Worm (Caenorhabditis elegans): ENCODE results near the gene F17C8.3.

Gene F17C8.3

DNA sequence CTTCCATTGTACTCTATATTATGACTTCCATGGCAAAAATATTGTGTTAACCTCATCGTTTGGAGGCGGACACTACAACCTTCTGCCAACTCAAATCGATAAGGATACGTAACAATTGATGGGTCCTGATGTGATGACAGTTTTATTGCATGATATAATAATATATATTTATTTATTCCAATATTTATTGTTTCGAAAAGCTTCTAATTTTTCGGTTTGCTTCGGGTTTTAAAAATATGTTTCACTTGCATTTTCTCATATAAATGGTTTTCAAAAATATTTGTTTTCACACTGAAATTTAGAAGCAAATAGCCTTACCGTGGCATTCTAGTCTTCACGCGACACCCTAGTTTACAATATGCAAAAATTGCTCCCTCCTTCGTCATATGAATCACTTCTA is 25.1 kb upstream of the F17C8.3 start, which contains the start of gene T04A8.13:
T04A8.13 (plus strand) TSS at position 301 of the 400 bp plus-strand sequence.
- TF ChIP-seq aly-2 (tag; optimal IDR thresholded peaks at IDR 0.05) (no peak), nhr-129 (tag; optimal IDR thresholded peaks at IDR 0.05) (no peak), R02D3.7 (tag; optimal IDR thresholded peaks at IDR 0.05) (no peak), Y55F3AM.14 (GFP tag; optimal IDR thresholded peaks at IDR 0.05) (no peak), elt-3 (tag; optimal IDR thresholded peaks at IDR 0.05) (no peak), ztf-1 (GFP tag; conservative IDR thresholded peaks at IDR 0.05) (no peak), nhr-12 (tag; optimal IDR thresholded peaks at IDR 0.05) (no peak), ama-1 (optimal IDR thresholded peaks at IDR 0.05) (no peak), nhr-25 (tag; optimal IDR thresholded peaks at IDR 0.05) (no peak), egl-27 (tag; optimal IDR thresholded peaks at IDR 0.05) (no peak), ZK546.5 (tag; optimal IDR thresholded peaks at IDR 0.05) (no peak), sma-3 (GFP tag; optimal IDR thresholded peaks at IDR 0.05) (no peak), nhr-21 (tag; optimal IDR thresholded peaks at IDR 0.05) (no peak), skn-1 (tag; optimal IDR thresholded peaks at IDR 0.05) (no peak), blmp-1 (tag; optimal IDR thresholded peaks at IDR 0.05; ENCODE audit: insufficient read depth) (no peak), zag-1 (tag; optimal IDR thresholded peaks at IDR 0.05) (no peak), unc-39 (tag; optimal IDR thresholded peaks at IDR 0.05) (no peak)

DNA sequence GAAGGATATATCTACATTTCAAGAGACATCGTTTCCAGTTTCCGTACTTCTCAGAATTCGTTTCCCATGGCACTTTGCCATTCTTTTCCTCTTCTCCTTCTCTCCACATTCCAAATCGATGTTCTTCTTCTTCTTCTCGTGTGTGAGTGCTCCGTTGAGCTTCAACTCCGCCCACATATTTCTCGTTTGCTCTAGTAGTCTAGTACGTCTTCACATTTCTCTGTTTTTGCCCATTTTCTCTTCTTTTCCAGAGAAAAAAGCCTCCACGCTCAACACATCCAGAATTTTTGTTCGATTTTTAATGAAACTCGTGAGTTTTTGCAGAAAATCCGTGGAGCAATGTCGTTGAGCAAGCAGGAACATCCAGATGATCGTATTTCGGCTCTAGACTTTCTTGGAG is 22.8 kb upstream of the F17C8.3 start, which contains the start of gene T04A8.18:
T04A8.18 (plus strand) TSS at position 301 of the 400 bp plus-strand sequence.
- no peak for TF ChIP-seq ama-1 (optimal IDR thresholded peaks at IDR 0.05)
- peak; percentile 4 for TF ChIP-seq unc-55 (GFP tag; optimal IDR thresholded peaks at IDR 0.05)

DNA sequence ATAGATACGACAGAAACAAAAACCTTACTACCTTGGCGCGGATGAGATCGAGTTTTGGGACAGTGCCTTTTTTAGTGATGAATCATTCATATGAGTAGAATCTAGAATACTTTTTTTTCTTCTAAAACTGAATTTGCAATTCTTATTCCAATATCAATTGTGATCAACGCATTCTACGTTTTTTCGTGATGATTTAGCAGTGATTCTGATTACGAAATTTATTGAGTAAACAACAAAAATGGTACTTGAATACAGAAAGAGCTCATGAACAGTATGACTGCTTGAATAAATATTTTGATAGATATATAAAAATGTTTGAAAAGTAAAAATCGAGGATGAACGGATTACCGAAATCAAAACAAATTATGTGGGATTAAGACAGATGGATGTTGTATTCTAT is 16.6 kb upstream of the F17C8.3 start, which contains the start of gene him-18:
him-18 (minus strand) TSS at position 101 of the 400 bp plus-strand sequence.
- TF ChIP-seq nhr-11 (tag; optimal IDR thresholded peaks at IDR 0.05): no peak
- TF ChIP-seq unc-62 (GFP tag; optimal IDR thresholded peaks at IDR 0.05): no peak
- no peak for TF ChIP-seq elt-1 (tag; optimal IDR thresholded peaks at IDR 0.05)

DNA sequence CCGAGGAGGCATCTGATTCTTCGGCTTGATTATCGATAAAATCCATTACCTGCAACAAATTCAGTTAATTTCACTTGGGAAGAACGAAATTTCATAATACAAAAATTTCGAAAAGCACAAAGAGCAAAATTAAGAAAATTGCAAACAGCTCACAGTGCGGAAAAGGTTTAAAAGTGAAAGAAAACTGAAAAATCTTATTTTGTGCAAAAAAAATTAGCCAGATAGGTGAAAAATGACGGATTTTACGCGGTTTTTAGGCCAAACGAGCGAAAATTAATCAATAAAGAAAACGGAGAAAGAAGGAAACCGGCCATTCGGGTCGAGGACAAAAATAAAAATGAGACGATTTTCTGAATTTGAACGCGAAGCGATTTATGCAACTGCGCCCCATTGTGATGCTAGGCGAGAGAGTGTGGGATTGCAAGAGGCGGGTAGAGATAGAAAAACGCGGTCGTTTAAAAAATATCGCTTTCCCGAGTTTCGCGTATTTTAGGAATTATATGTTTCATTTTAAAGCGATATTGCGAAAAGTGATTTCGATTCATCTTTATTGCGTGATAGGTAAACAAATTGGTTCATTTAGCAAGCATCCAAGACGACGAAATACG is 11.0 kb upstream of the F17C8.3 start, which contains the start of gene emb-5:
emb-5 (minus strand) TSS at position 51 of the 608 bp plus-strand sequence.
- no peak for TF ChIP-seq nhr-12 (tag; optimal IDR thresholded peaks at IDR 0.05)
- no peak for TF ChIP-seq nhr-25 (tag; optimal IDR thresholded peaks at IDR 0.05)
- TF ChIP-seq egl-27 (tag; optimal IDR thresholded peaks at IDR 0.05): peak; percentile 9
- TF ChIP-seq mab-5 (tag; optimal IDR thresholded peaks at IDR 0.05): peak; percentile 75
- TF ChIP-seq zag-1 (tag; optimal IDR thresholded peaks at IDR 0.05): no peak
- TF ChIP-seq nhr-129 (tag; optimal IDR thresholded peaks at IDR 0.05): peak; percentile 71
- peak; percentile 6 for TF ChIP-seq nhr-21 (tag; optimal IDR thresholded peaks at IDR 0.05)
- TF ChIP-seq nhr-237 (tag; optimal IDR thresholded peaks at IDR 0.05): no peak
- TF ChIP-seq nhr-23 (tag; optimal IDR thresholded peaks at IDR 0.05): no peak
- TF ChIP-seq ceh-16 (tag; optimal IDR thresholded peaks at IDR 0.05): no peak
- TF ChIP-seq C34F6.9 (tag; optimal IDR thresholded peaks at IDR 0.05): peak; percentile 62
- peak; percentile 32 for TF ChIP-seq lin-11 (tag; optimal IDR thresholded peaks at IDR 0.05)
- peak; percentile 45 for TF ChIP-seq sma-3 (GFP tag; optimal IDR thresholded peaks at IDR 0.05)
- TF ChIP-seq unc-55 (GFP tag; optimal IDR thresholded peaks at IDR 0.05): peak; percentile 83
- peak; percentile 1 for TF ChIP-seq fos-1 (tag; optimal IDR thresholded peaks at IDR 0.05)
- TF ChIP-seq gmeb-1 (tag; optimal IDR thresholded peaks at IDR 0.05): peak; percentile 95
- TF ChIP-seq nhr-10 (tag; optimal IDR thresholded peaks at IDR 0.05): no peak
- peak; percentile 65 for TF ChIP-seq crh-2 (tag; optimal IDR thresholded peaks at IDR 0.05)
- no peak for TF ChIP-seq alr-1 (tag; optimal IDR thresholded peaks at IDR 0.05)
- no peak for TF ChIP-seq ztf-1 (GFP tag; conservative IDR thresholded peaks at IDR 0.05)
- TF ChIP-seq unc-39 (tag; optimal IDR thresholded peaks at IDR 0.05): no peak
- TF ChIP-seq lin-39 (tag; optimal IDR thresholded peaks at IDR 0.05): no peak
- no peak for TF ChIP-seq ama-1 (optimal IDR thresholded peaks at IDR 0.05)
- peak; percentile 69 for TF ChIP-seq sma-9 (GFP tag; optimal IDR thresholded peaks at IDR 0.05)
- no peak for TF ChIP-seq sma-9 (tag; optimal IDR thresholded peaks at IDR 0.05)
- peak; percentile 56 to 81 for TF ChIP-seq lsy-2 (tag; optimal IDR thresholded peaks at IDR 0.05)
